Fruit fly (Drosophila melanogaster): ENCODE results near the gene bou.
A peak's percentile ranks its signal among the peaks of the same experiment; 100 is the strongest.

The bou gene

dm6 chrX:7013320-7014214, 27.3 kb downstream of the bou start, which contains the start of the genes CG3032 and CG4593 (continued):
- TF ChIP-seq bowl (GFP tag; IDR thresholded peaks at IDR 0.05) (peak; percentile 64), CG6765 (GFP tag; optimal IDR thresholded peaks at IDR 0.05) (peak; percentile 44), CG3281 (GFP tag; optimal IDR thresholded peaks at IDR 0.05) (peak; percentile 81), disco-r (GFP tag; optimal IDR thresholded peaks at IDR 0.05) (no peak), Oli (tag; optimal IDR thresholded peaks at IDR 0.05) (peak; percentile 75), CG10267 (tag; optimal IDR thresholded peaks at IDR 0.05) (peak; percentile 67), CG13287 (GFP tag; IDR thresholded peaks at IDR 0.05; ENCODE audit: partially characterized antibody) (peak; percentile 23; the same call in 1 of the 2 replicates), shn (GFP tag; optimal IDR thresholded peaks at IDR 0.05) (peak; percentile 48), CG6683 (GFP tag; optimal IDR thresholded peaks at IDR 0.05) (peak; percentile 13), CG16863 (GFP tag; optimal IDR thresholded peaks at IDR 0.05) (peak; percentile 60), prd (optimal IDR thresholded peaks at IDR 0.05) (no peak), prd (GFP tag; IDR thresholded peaks at IDR 0.05) (peak; percentile 94), Gsc (GFP tag; IDR thresholded peaks at IDR 0.05) (peak; percentile 41; the same call in 1 of the 2 replicates), pita (GFP tag; optimal IDR thresholded peaks at IDR 0.05) (no peak), CG4730 (GFP tag; IDR thresholded peaks at IDR 0.05) (peak; percentile 90), CG14441 (GFP tag; IDR thresholded peaks at IDR 0.05) (peak; percentile 94), CG7963 (GFP tag; IDR thresholded peaks at IDR 0.05; ENCODE audit: partially characterized antibody) (no peak), org-1 (GFP tag; optimal IDR thresholded peaks at IDR 0.05) (peak; percentile 40), Myb (GFP tag; optimal IDR thresholded peaks at IDR 0.05) (peak; percentile 45), CG6791 (GFP tag; IDR thresholded peaks at IDR 0.05; ENCODE audit: partially characterized antibody) (no peak), CG2202 (tag; optimal IDR thresholded peaks at IDR 0.05) (peak; percentile 43), Meics (GFP tag; optimal IDR thresholded peaks at IDR 0.05) (peak; percentile 82), CG12219 (GFP tag; optimal IDR thresholded peaks at IDR 0.05) (peak; percentile 48), CG15269 (tag; optimal IDR thresholded peaks at IDR 0.05) (peak; percentile 81), Dbx (GFP tag; IDR thresholded peaks at IDR 0.05) (peak; percentile 85), Nf-YB (GFP tag; optimal IDR thresholded peaks at IDR 0.05) (peak; percentile 47), CG9215 (GFP tag; IDR thresholded peaks at IDR 0.05) (peak; percentile 83), C15 (GFP tag; IDR thresholded peaks at IDR 0.05) (peak; percentile 73; the same call in 2 of the 3 replicates), CG14050 (GFP tag; IDR thresholded peaks at IDR 0.05) (peak; percentile 83), Med (GFP tag) (peak; percentile 95), luna (GFP tag; optimal IDR thresholded peaks at IDR 0.05) (peak; percentile 6), ab (GFP tag; optimal IDR thresholded peaks at IDR 0.05) (peak; percentile 42), Hey (tag; optimal IDR thresholded peaks at IDR 0.05) (no peak), CG12769 (tag; optimal IDR thresholded peaks at IDR 0.05) (peak; percentile 87), fu2 (GFP tag; optimal IDR thresholded peaks at IDR 0.05) (peak; percentile 73), CG17802 (tag; optimal IDR thresholded peaks at IDR 0.05) (no peak), sug (tag; optimal IDR thresholded peaks at IDR 0.05) (peak; percentile 51), CG2199 (GFP tag; IDR thresholded peaks at IDR 0.05) (no peak), CG1603 (tag; optimal IDR thresholded peaks at IDR 0.05) (peak; percentile 83), CHES-1-like (GFP tag; optimal IDR thresholded peaks at IDR 0.05) (peak; percentile 65), emc (GFP tag; optimal IDR thresholded peaks at IDR 0.05) (peak; percentile 38), tap (tag; optimal IDR thresholded peaks at IDR 0.05) (peak; percentile 61), CG4360 (GFP tag; IDR thresholded peaks at IDR 0.05) (no peak), CG12236 (GFP tag; optimal IDR thresholded peaks at IDR 0.05) (peak; percentile 4), MESR4 (GFP tag; optimal IDR thresholded peaks at IDR 0.05) (peak; percentile 72), nau (GFP tag; optimal IDR thresholded peaks at IDR 0.05) (peak; percentile 31), CG8388 (GFP tag; optimal IDR thresholded peaks at IDR 0.05) (peak; percentile 61), Mes4 (GFP tag; optimal IDR thresholded peaks at IDR 0.05) (peak; percentile 25), ci (GFP tag; IDR thresholded peaks at IDR 0.05) (peak; percentile 89)
